Worm (Caenorhabditis elegans) whole organism, L2 larva: ENCODE measurements around the gene C16E9.1.

Experiments used
- C34F6.9 ChIP-seq: fragments of 150-350 bp; optimal IDR thresholded peaks from 2 replicates; lab custom pipeline; 2014; ENCODE audit warnings: missing biosample characterization, missing genetic modification characterization
- F13H6.1 ChIP-seq: sonication (generic microtip); optimal IDR thresholded peaks from 2 replicates; lab custom pipeline; 2016; ENCODE audit warnings: missing genetic modification characterization, missing compliant biosample characterization
- R02D3.7 ChIP-seq: fragments of 150-350 bp; optimal IDR thresholded peaks from 2 replicates; lab custom pipeline; 2014; ENCODE audit warnings: missing biosample characterization, missing genetic modification characterization
- Y55F3AM.14 ChIP-seq: fragments of 200-800 bp; sonication (Bioruptor generic); optimal IDR thresholded peaks from 2 replicates; lab custom pipeline; 2018; ENCODE audit warnings: mild to moderate bottlenecking, missing genetic modification characterization, missing compliant biosample characterization
- ZK546.5 ChIP-seq: sonication (generic microtip); optimal IDR thresholded peaks from 2 replicates; lab custom pipeline; 2017; ENCODE audit warnings: missing biosample characterization, missing genetic modification characterization
- alr-1 ChIP-seq: fragments of 150-350 bp; optimal IDR thresholded peaks from 2 replicates; lab custom pipeline; 2014; ENCODE audit warnings: missing biosample characterization, missing genetic modification characterization
- aly-2 ChIP-seq: fragments of 150-350 bp; optimal IDR thresholded peaks from 2 replicates; lab custom pipeline; 2014; ENCODE audit warnings: missing biosample characterization, missing genetic modification characterization
- ama-1 ChIP-seq: fragments of 150-350 bp; optimal IDR thresholded peaks from 2 replicates; lab custom pipeline; 2018; ENCODE audit warnings: inconsistent platforms
- blmp-1 ChIP-seq: sonication (generic microtip); optimal IDR thresholded peaks from 2 replicates; lab custom pipeline; 2017; ENCODE audit warnings: missing genetic modification characterization, mild to moderate bottlenecking, missing compliant biosample characterization, antibody characterized with exemption, moderate library complexity; ENCODE audit not compliant: insufficient read depth
- ceh-82 ChIP-seq: fragments of 150-350 bp; optimal IDR thresholded peaks from 2 replicates; lab custom pipeline; 2014; ENCODE audit warnings: missing biosample characterization, missing genetic modification characterization
- crh-2 ChIP-seq: sonication (generic microtip); optimal IDR thresholded peaks from 2 replicates; lab custom pipeline; 2017; ENCODE audit warnings: missing biosample characterization, missing genetic modification characterization
- elt-1 ChIP-seq: fragments of 150-350 bp; optimal IDR thresholded peaks from 2 replicates; lab custom pipeline; 2014; ENCODE audit warnings: missing biosample characterization, missing genetic modification characterization
- elt-3 ChIP-seq: sonication (generic microtip); optimal IDR thresholded peaks from 2 replicates; lab custom pipeline; 2017; ENCODE audit warnings: missing biosample characterization, missing genetic modification characterization
- fos-1 ChIP-seq: fragments of 150-350 bp; optimal IDR thresholded peaks from 2 replicates; lab custom pipeline; 2014; ENCODE audit warnings: missing biosample characterization, missing genetic modification characterization
- lin-11 ChIP-seq: fragments of 150-350 bp; sonication (generic microtip); optimal IDR thresholded peaks from 2 replicates; lab custom pipeline; 2014; ENCODE audit warnings: missing biosample characterization, missing genetic modification characterization, inconsistent platforms, mixed read lengths
- lin-13 ChIP-seq: fragments of 150-350 bp; optimal IDR thresholded peaks from 2 replicates; lab custom pipeline; 2014; ENCODE audit warnings: missing biosample characterization, missing genetic modification reagents, missing genetic modification characterization
- lin-39 ChIP-seq: fragments of 150-350 bp; optimal IDR thresholded peaks from 2 replicates; lab custom pipeline; 2014; ENCODE audit warnings: missing biosample characterization, missing genetic modification reagents, missing genetic modification characterization
- lsy-2 ChIP-seq, 2 experiments: fragments of 150-350 bp in 1 of 2; sonication (generic microtip) in 1 of 2; optimal IDR thresholded peaks; 2 replicates each; lab custom pipeline; 2014 to 2017; ENCODE audit warnings: missing biosample characterization in 2 of 2, missing genetic modification characterization in 2 of 2
- mab-5 ChIP-seq: fragments of 150-350 bp; optimal IDR thresholded peaks from 2 replicates; lab custom pipeline; 2014; ENCODE audit warnings: missing biosample characterization, missing genetic modification characterization
- mdl-1 ChIP-seq, 2 experiments: fragments of 150-350 bp in 1 of 2; sonication (generic microtip) in 1 of 2; optimal IDR thresholded peaks; 2 replicates each; lab custom pipeline; 2017; ENCODE audit warnings: missing biosample characterization in 2 of 2, missing genetic modification characterization in 2 of 2
- nhr-10 ChIP-seq: sonication (generic microtip); optimal IDR thresholded peaks from 2 replicates; lab custom pipeline; 2017; ENCODE audit warnings: missing biosample characterization, missing genetic modification characterization
- nhr-11 ChIP-seq: fragments of 150-350 bp; optimal IDR thresholded peaks from 2 replicates; lab custom pipeline; 2014; ENCODE audit warnings: missing biosample characterization, missing genetic modification characterization
- nhr-12 ChIP-seq: fragments of 150-350 bp; optimal IDR thresholded peaks from 2 replicates; lab custom pipeline; 2014; ENCODE audit warnings: missing biosample characterization, missing genetic modification characterization
- nhr-129 ChIP-seq: fragments of 150-350 bp; optimal IDR thresholded peaks from 2 replicates; lab custom pipeline; 2014; ENCODE audit warnings: missing biosample characterization, missing genetic modification characterization
- nhr-21 ChIP-seq: fragments of 150-350 bp; optimal IDR thresholded peaks from 2 replicates; lab custom pipeline; 2014; ENCODE audit warnings: missing biosample characterization, missing genetic modification characterization
- nhr-23 ChIP-seq: fragments of 150-350 bp; optimal IDR thresholded peaks from 2 replicates; lab custom pipeline; 2014; ENCODE audit warnings: missing biosample characterization, missing genetic modification reagents, missing genetic modification characterization
- nhr-237 ChIP-seq: fragments of 150-350 bp; optimal IDR thresholded peaks from 2 replicates; lab custom pipeline; 2014; ENCODE audit warnings: missing biosample characterization, missing genetic modification characterization
- nhr-25 ChIP-seq: fragments of 150-350 bp; sonication (generic microtip); optimal IDR thresholded peaks from 3 replicates; lab custom pipeline; 2014; ENCODE audit warnings: missing biosample characterization, missing genetic modification characterization
- nhr-6 ChIP-seq: fragments of 150-350 bp; optimal IDR thresholded peaks from 2 replicates; lab custom pipeline; 2014; ENCODE audit warnings: missing biosample characterization, missing genetic modification characterization
- nhr-77 ChIP-seq: fragments of 150-350 bp; optimal IDR thresholded peaks from 2 replicates; lab custom pipeline; 2014; ENCODE audit warnings: missing biosample characterization, missing genetic modification characterization
- peb-1 ChIP-seq: fragments of 150-350 bp; optimal IDR thresholded peaks from 2 replicates; lab custom pipeline; 2014; ENCODE audit warnings: missing biosample characterization, missing genetic modification characterization
- sma-3 ChIP-seq: sonication (generic microtip); optimal IDR thresholded peaks from 2 replicates; lab custom pipeline; 2016; ENCODE audit warnings: missing genetic modification reagents, missing genetic modification characterization, missing compliant biosample characterization
- sma-9 ChIP-seq, 2 experiments: fragments of 150-350 bp in 1 of 2; sonication (generic microtip) in 1 of 2; optimal IDR thresholded peaks; 2 replicates each; lab custom pipeline; 2014 to 2016; ENCODE audit warnings: missing genetic modification characterization in 2 of 2, mild to moderate bottlenecking in 1 of 2, missing biosample characterization in 1 of 2, missing compliant biosample characterization in 1 of 2, missing genetic modification reagents in 1 of 2, moderate library complexity in 1 of 2
- snpc-4 ChIP-seq: fragments of 150-350 bp; optimal IDR thresholded peaks from 2 replicates; lab custom pipeline; 2014; ENCODE audit warnings: missing biosample characterization, missing genetic modification characterization
- unc-39 ChIP-seq: fragments of 150-350 bp; optimal IDR thresholded peaks from 2 replicates; lab custom pipeline; 2014; ENCODE audit warnings: missing biosample characterization, missing genetic modification characterization
- unc-55 ChIP-seq: fragments of 150-350 bp; sonication (generic microtip); optimal IDR thresholded peaks from 3 replicates; lab custom pipeline; 2014; ENCODE audit warnings: missing biosample characterization, missing genetic modification reagents, missing genetic modification characterization
- unc-62 ChIP-seq: fragments of 150-350 bp; optimal IDR thresholded peaks from 2 replicates; lab custom pipeline; 2014; ENCODE audit warnings: missing biosample characterization, missing genetic modification reagents, missing genetic modification characterization
- zag-1 ChIP-seq: fragments of 150-350 bp; optimal IDR thresholded peaks from 2 replicates; lab custom pipeline; 2014; ENCODE audit warnings: missing biosample characterization, missing genetic modification characterization
- ztf-1 ChIP-seq: fragments of 200-800 bp; sonication (Bioruptor generic); conservative IDR thresholded peaks from 2 replicates; pipeline ENCODE4 v1.3.6; 2022; ENCODE audit warnings: missing genetic modification characterization, missing compliant biosample characterization
- ztf-4 ChIP-seq: fragments of 150-350 bp; optimal IDR thresholded peaks from 2 replicates; lab custom pipeline; 2014; ENCODE audit warnings: missing biosample characterization, missing genetic modification characterization

C16E9.1 gene

DNA sequence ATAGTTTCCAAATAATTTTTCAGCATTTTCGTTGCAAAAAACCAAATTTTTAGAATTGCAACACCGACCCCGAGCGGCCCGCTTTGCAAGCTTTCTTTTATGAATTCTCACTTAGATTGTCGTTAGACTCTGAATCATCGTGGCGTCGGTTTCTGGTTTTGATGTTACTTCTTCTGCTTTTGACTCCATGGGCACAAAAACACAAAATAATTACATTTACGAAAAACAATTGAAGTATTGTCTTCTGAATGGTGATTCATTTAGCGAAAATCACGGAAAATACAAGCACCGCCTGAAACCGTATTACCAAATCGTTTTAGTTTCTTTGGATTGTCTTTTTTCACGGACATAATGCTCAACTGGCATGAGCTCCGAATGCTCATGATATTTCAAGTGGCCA lies 38.9 kb upstream of the C16E9.1 start, which contains the start of gene pes-23:
TSS of gene pes-23 (plus strand) at position 301 of the 400 bp plus-strand sequence.
- TF ChIP-seq ama-1, result no peak
- TF ChIP-seq nhr-21 (tag; lab: Kevin White, UChicago), result no peak
- no peak for TF ChIP-seq nhr-23
- TF ChIP-seq ztf-1 (GFP tag; lab: Robert Waterston, UW), result no peak
- TF ChIP-seq crh-2 (tag; lab: Kevin White, UChicago), result no peak
- no peak for TF ChIP-seq lin-11 (tag; lab: Kevin White, UChicago)
- no peak for TF ChIP-seq C34F6.9 (tag; lab: Kevin White, UChicago)
- no peak for TF ChIP-seq zag-1 (tag; lab: Kevin White, UChicago)
- no peak for TF ChIP-seq ztf-4 (tag; lab: Kevin White, UChicago)
- TF ChIP-seq alr-1 (tag; lab: Kevin White, UChicago), result no peak
- no peak for TF ChIP-seq peb-1 (tag; lab: Kevin White, UChicago)
- TF ChIP-seq nhr-6, result no peak
- no peak for TF ChIP-seq aly-2 (tag; lab: Kevin White, UChicago)
- no peak for TF ChIP-seq F13H6.1
- no peak for TF ChIP-seq nhr-25 (tag; lab: Kevin White, UChicago)
- TF ChIP-seq unc-62 (GFP tag; lab: Kevin White, UChicago), result no peak

DNA sequence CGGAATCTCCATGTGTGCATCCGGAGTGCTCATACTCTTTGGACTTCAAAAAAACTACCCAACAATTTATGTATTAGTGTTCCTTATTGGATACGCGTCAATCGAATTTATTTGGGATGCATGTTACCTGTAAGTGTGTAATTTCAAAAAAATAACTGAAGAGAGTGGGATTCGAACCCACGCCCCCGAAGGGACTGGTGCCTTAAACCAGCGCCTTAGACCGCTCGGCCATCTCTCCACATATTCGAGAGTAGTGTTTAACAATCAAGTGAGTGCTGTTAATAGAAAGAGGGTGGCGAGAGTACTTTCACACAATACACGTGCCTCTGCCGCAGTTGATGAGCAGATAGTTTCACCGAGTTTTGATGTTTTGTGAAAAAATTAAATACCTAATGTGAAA lies 37.1 kb upstream of the C16E9.1 start:
- TF ChIP-seq zag-1 (tag; lab: Kevin White, UChicago) (no peak), lin-39 (tag; lab: Kevin White, UChicago) (no peak), F13H6.1 (peak; percentile 55), unc-39 (tag; lab: Kevin White, UChicago) (no peak), blmp-1 (tag; lab: Kevin White, UChicago) (no peak), nhr-11 (tag; lab: Kevin White, UChicago) (no peak), unc-62 (GFP tag; lab: Kevin White, UChicago) (no peak), fos-1 (peak; percentile 25), R02D3.7 (tag; lab: Kevin White, UChicago) (no peak), nhr-12 (tag; lab: Kevin White, UChicago) (no peak), lsy-2 (tag; optimal IDR thresholded peaks at IDR 0.05; lab: Kevin White, UChicago) (peak; percentile 37 to 41), sma-9 (GFP tag; optimal IDR thresholded peaks at IDR 0.05; lab: Kevin White, UChicago) (peak; percentile 46), sma-9 (tag; optimal IDR thresholded peaks at IDR 0.05; lab: Kevin White, UChicago) (no peak), nhr-6 (no peak), ZK546.5 (tag; lab: Kevin White, UChicago) (no peak), elt-1 (tag; lab: Kevin White, UChicago) (no peak), sma-3 (GFP tag; lab: Kevin White, UChicago) (peak; percentile 58), nhr-129 (peak; percentile 74), lin-13 (GFP tag; lab: Kevin White, UChicago) (peak; percentile 36), mdl-1 (tag; optimal IDR thresholded peaks at IDR 0.05; lab: Kevin White, UChicago) (peak; percentile 11 to 53), ceh-82 (tag; lab: Kevin White, UChicago) (no peak), snpc-4 (no peak), ztf-4 (tag; lab: Kevin White, UChicago) (no peak), nhr-21 (tag; lab: Kevin White, UChicago) (peak; percentile 21), peb-1 (tag; lab: Kevin White, UChicago) (no peak), C34F6.9 (tag; lab: Kevin White, UChicago) (peak; percentile 11), unc-55 (GFP tag; lab: Kevin White, UChicago) (peak; percentile 74), nhr-237 (tag; lab: Kevin White, UChicago) (no peak), alr-1 (tag; lab: Kevin White, UChicago) (no peak), crh-2 (tag; lab: Kevin White, UChicago) (peak; percentile 53), ztf-1 (GFP tag; lab: Robert Waterston, UW) (no peak), Y55F3AM.14 (GFP tag; lab: Kevin White, UChicago) (no peak), mab-5 (tag; lab: Kevin White, UChicago) (no peak), elt-3 (no peak), aly-2 (tag; lab: Kevin White, UChicago) (no peak), nhr-10 (tag; lab: Kevin White, UChicago) (no peak), nhr-77 (tag; lab: Kevin White, UChicago) (no peak), ama-1 (no peak), nhr-25 (tag; lab: Kevin White, UChicago) (peak; percentile 7)
